Fruit fly (Drosophila melanogaster): ENCODE measurements around the gene mus201.
A peak's percentile ranks its signal among the peaks of the same experiment; 100 is the strongest.

The mus201 gene

dm6 chr2L:8394840-8395239 lies 43.1 kb upstream of the mus201 start, which contains the start of gene Peritrophin-15b:
Gene Peritrophin-15b, minus strand, starts transcription at chr2L:8394940.
- no peak for TF ChIP-seq brk (GFP tag; optimal IDR thresholded peaks at IDR 0.05)
- TF ChIP-seq Abd-B (GFP tag; optimal IDR thresholded peaks at IDR 0.05), result no peak
- TF ChIP-seq ey (GFP tag; optimal IDR thresholded peaks at IDR 0.05), result no peak
- TF ChIP-seq Mio (GFP tag; optimal IDR thresholded peaks at IDR 0.05), result no peak
- TF ChIP-seq CG9705 (GFP tag; optimal IDR thresholded peaks at IDR 0.05), result no peak
- TF ChIP-seq Hr83 (GFP tag; optimal IDR thresholded peaks at IDR 0.05; ENCODE audit: poor library complexity, severe bottlenecking), result no peak

DNA sequence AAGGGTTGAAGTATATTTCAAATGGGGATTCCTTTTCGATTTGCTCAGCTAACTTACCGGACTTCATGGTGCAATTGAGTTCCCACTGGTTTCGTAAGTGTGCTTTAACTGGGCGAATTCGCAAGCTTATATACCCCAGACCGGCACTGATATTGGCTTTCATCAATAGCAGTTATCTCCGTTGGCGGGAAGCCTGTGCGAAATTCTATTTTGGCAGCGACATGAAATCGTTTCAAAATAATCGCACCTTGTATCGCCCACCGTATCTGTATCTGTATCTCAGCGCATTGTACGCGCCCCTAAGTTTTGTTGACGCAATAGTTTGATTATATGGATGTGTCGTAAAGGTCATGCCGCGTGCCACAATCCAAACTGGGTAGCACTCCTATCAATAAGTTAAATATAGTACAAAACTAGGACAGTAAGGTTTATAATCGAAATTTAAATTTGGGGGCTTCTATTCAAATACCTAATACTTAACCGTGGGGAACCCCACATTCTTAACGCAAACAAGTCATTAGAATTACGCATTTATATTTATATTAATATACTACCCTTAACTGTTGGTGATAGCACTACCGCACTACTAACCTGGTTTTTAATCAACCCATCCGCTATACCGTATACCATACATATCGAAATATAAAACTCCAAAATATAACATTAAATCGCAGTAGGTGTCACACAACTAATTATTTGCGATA lies 41.8 kb upstream of the mus201 start, which contains the start of the genes Peritrophin-15a and CG13385:
TSS of gene Peritrophin-15a (minus strand) at position 101 of the 704 bp plus-strand sequence.
TSS of gene CG13385 (plus strand) at position 654 of the 704 bp plus-strand sequence.
- TF ChIP-seq Rel (GFP tag; optimal IDR thresholded peaks at IDR 0.05) (no peak), Rel (tag; optimal IDR thresholded peaks at IDR 0.05) (no peak), ey (GFP tag; optimal IDR thresholded peaks at IDR 0.05) (no peak), sv (GFP tag; optimal IDR thresholded peaks at IDR 0.05) (no peak), tai (GFP tag; optimal IDR thresholded peaks at IDR 0.05) (no peak), psq (GFP tag; optimal IDR thresholded peaks at IDR 0.05) (no peak), Hr78 (GFP tag; optimal IDR thresholded peaks at IDR 0.05) (no peak), lola (GFP tag; optimal IDR thresholded peaks at IDR 0.05) (no peak)

DNA sequence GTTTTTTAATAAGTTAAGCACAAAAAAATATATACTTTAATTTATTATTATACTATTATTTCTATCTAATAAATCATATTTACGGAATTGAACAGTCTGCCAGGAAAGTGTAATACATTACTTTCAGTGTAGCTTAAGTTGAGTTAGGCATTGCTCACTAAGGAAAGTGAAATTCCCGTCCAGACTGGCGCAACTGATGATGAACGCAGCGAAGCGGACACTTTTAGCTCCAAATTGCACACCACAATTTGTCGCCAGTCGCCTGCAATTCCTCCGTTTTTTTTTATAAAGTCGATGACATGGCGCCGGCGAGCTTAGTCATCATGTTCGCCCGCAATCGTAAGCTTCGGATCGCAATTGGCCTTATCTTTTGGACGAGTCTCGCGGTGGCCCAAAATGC lies 39.2 kb upstream of the mus201 start, which contains the start of gene CG13386:
TSS of gene CG13386 (plus strand) at position 301 of the 400 bp plus-strand sequence.
- TF ChIP-seq foxo (GFP tag; optimal IDR thresholded peaks at IDR 0.05) (no peak), jim (GFP tag; optimal IDR thresholded peaks at IDR 0.05) (no peak), Myc (optimal IDR thresholded peaks at IDR 0.05) (no peak), br (GFP tag; optimal IDR thresholded peaks at IDR 0.05) (no peak), sv (GFP tag; optimal IDR thresholded peaks at IDR 0.05) (no peak), Dfd (GFP tag; optimal IDR thresholded peaks at IDR 0.05) (no peak), Vsx2 (GFP tag; optimal IDR thresholded peaks at IDR 0.05; ENCODE audit: partially characterized antibody) (no peak), CG9705 (GFP tag; optimal IDR thresholded peaks at IDR 0.05) (no peak)

- TF ChIP-seq Dif (GFP tag; optimal IDR thresholded peaks at IDR 0.05; ENCODE audit: partially characterized antibody) (no peak), sage (GFP tag; optimal IDR thresholded peaks at IDR 0.05) (peak; percentile 26)
These were observed 37.9 kb upstream of the mus201 start, which contains the start of gene CG31898 for dm6 chr2L:8399863-8400598. Gene CG31898, plus strand, starts transcription at chr2L:8400421.

dm6 chr2L:8402928-8403285 lies 35.1 kb upstream of the mus201 start, which contains the start of gene fy:
Gene fy, minus strand, starts transcription at chr2L:8403280.
- TF ChIP-seq dmrt93B (GFP tag; optimal IDR thresholded peaks at IDR 0.05), result no peak
- TF ChIP-seq jim (GFP tag; optimal IDR thresholded peaks at IDR 0.05), result no peak
- no peak for TF ChIP-seq tai (GFP tag; optimal IDR thresholded peaks at IDR 0.05)
- TF ChIP-seq sage (GFP tag; optimal IDR thresholded peaks at IDR 0.05), result no peak
- TF ChIP-seq N (GFP tag; optimal IDR thresholded peaks at IDR 0.05), result no peak
- TF ChIP-seq brk (GFP tag; optimal IDR thresholded peaks at IDR 0.05), result no peak
- no peak for TF ChIP-seq rgr (GFP tag; optimal IDR thresholded peaks at IDR 0.05)
- no peak for TF ChIP-seq dl (GFP tag; optimal IDR thresholded peaks at IDR 0.05; ENCODE audit: insufficient read depth in 1 of 2, partially characterized antibody in 2 of 2)
- TF ChIP-seq foxo (GFP tag; optimal IDR thresholded peaks at IDR 0.05), result no peak
- no peak for TF ChIP-seq Rel (GFP tag; optimal IDR thresholded peaks at IDR 0.05)
- no peak for TF ChIP-seq Rel (tag; optimal IDR thresholded peaks at IDR 0.05)
- no peak for TF ChIP-seq dsf (GFP tag; optimal IDR thresholded peaks at IDR 0.05; ENCODE audit: borderline replicate concordance)
- TF ChIP-seq ey (GFP tag; optimal IDR thresholded peaks at IDR 0.05), result no peak
